Fruit fly (Drosophila melanogaster) whole organism, wandering third instar larva: ENCODE measurements around the gene Tpt.

Source experiments
- Abd-B ChIP-seq: fragments of >200 bp; optimal IDR thresholded peaks from 2 replicates; lab custom pipeline; 2017; ENCODE audit warnings: missing biosample characterization, missing genetic modification characterization
- CG32264 ChIP-seq: fragments of 200-800 bp; sonication (Bioruptor generic); optimal IDR thresholded peaks from 2 replicates; lab custom pipeline; 2016; ENCODE audit warnings: missing biosample characterization, missing genetic modification characterization
- Hr78 ChIP-seq: fragments of >200 bp; optimal IDR thresholded peaks from 2 replicates; lab custom pipeline; 2017; ENCODE audit warnings: missing biosample characterization, missing genetic modification characterization
- Mio ChIP-seq: sonication (Bioruptor generic); optimal IDR thresholded peaks from 2 replicates; lab custom pipeline; 2016; ENCODE audit warnings: missing biosample characterization, missing genetic modification characterization
- N ChIP-seq: fragments of >200 bp; optimal IDR thresholded peaks from 2 replicates; lab custom pipeline; 2018; ENCODE audit warnings: missing biosample characterization, missing external identifiers, missing genetic modification characterization
- dsf ChIP-seq: sonication (Bioruptor generic); optimal IDR thresholded peaks from 2 replicates; lab custom pipeline; 2016; ENCODE audit warnings: missing biosample characterization, missing genetic modification characterization, borderline replicate concordance
- fru ChIP-seq: fragments of 200-800 bp; sonication (Bioruptor generic); optimal IDR thresholded peaks from 3 replicates; lab custom pipeline; 2016; ENCODE audit warnings: missing biosample characterization, mild to moderate bottlenecking, missing genetic modification characterization
- lola ChIP-seq: fragments of >200 bp; optimal IDR thresholded peaks from 2 replicates; lab custom pipeline; 2017; ENCODE audit warnings: missing biosample characterization, missing genetic modification characterization
- psq ChIP-seq: fragments of 200-800 bp; sonication (Bioruptor generic); optimal IDR thresholded peaks from 3 replicates; lab custom pipeline; 2017; ENCODE audit warnings: missing biosample characterization, mild to moderate bottlenecking, missing genetic modification characterization, moderate library complexity

DNA sequence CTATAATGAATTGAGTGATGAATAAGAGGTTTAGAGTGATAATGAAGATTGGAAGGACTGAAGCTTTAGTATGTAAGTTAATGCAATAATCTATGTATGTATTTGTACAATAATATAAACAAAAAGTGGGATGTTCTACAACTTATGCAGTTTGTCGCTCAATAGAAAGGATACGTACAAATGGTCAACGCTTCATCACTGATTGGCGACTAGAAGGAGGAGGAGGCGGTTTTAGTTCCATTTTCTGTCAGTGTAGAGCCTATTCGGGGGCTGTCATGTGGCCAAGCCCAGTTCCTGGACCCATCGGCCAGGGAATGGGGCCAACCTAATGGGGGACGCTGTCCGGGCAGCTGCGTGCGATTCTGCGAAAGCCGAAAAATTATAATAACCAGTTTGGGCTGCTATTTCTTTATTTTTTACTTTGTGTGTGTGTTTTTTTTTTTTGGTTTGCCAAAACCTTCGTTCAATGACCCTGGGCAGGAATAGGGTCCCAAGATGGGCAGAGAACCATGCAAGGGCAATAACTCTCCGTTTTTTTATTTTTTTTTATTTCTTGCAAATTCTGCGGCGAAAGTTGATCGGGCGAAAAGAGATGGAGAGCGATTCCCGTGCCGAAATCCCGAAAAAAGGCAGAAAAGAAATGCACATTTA, 36.3 kb downstream of the Tpt start:
- TF ChIP-seq Hr78 (no peak), lola (no peak), psq (GFP tag; lab: Kevin White, UChicago) (peak; percentile 32), dsf (GFP tag; lab: Kevin White, UChicago) (no peak), Abd-B (GFP tag; lab: Kevin White, UChicago) (no peak), CG32264 (GFP tag; lab: Kevin White, UChicago) (no peak), fru (peak; percentile 77), N (GFP tag; lab: Kevin White, UChicago) (no peak), Mio (no peak)
